1 fruit fly cellular context compared by ENCODE assay signal in the genomic region with DNA sequence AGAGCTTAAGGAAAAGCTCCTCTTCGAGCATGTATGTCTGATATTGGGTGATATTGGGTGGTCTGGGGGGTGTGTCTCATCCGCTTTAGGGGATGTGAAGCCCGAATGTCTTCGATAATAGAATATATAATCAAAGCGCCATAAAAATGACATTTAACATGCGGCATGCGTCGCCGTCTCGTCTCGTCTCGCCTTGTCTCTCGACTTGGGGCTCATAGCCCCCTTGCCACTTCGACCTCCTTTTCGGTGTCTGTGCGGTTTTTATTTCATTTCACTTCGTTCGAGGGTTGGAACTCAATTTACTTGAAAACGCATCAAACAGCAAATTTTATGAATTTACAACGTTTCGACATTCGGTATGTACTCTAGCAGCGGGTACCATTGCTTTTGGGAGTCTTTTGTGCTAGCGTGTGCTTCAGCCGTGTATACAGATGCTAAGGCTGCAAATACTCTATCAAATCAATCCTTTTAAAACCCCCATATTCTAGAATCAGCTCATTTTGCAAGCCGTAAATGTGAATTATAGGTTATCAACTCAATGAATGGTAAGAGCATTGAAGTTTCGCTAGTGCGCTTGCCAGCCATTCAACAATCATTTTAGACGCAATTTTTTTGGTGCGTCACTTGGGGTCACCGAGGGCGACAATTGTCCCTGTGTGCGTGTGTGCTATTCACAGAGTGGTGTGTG.
TF ChIP-seq lines count a peak whose summit lies in the region.

No protein-coding gene starts in this region.

TF ChIP-seq in whole organism, embryonic, 481 proteins besides CTCF, POLR2A, EP300 and RAD21 (continued from another document and continues in another):
- no peak for TF ChIP-seq vfl (GFP tag; optimal IDR thresholded peaks at IDR 0.05; lab: Kevin White, UChicago)
- peak; percentile 65 for TF ChIP-seq grau (tag; optimal IDR thresholded peaks at IDR 0.05; lab: Kevin White, UChicago)
- peak; percentile 19 for TF ChIP-seq CG18599 (GFP tag; optimal IDR thresholded peaks at IDR 0.05; lab: Kevin White, UChicago)
- peak; percentile 8 for TF ChIP-seq shn (GFP tag; optimal IDR thresholded peaks at IDR 0.05; lab: Kevin White, UChicago)
- no peak for TF ChIP-seq CG12236 (GFP tag; optimal IDR thresholded peaks at IDR 0.05; lab: Kevin White, UChicago)
- no peak for TF ChIP-seq fd102C (GFP tag; optimal IDR thresholded peaks at IDR 0.05; lab: Kevin White, UChicago)
- peak; percentile 52 for TF ChIP-seq wor (GFP tag; IDR thresholded peaks at IDR 0.05; lab: Robert Waterston, UW)
- TF ChIP-seq Hand (GFP tag; optimal IDR thresholded peaks at IDR 0.05; lab: Kevin White, UChicago): no peak
- no peak for TF ChIP-seq wek (GFP tag; optimal IDR thresholded peaks at IDR 0.05; lab: Kevin White, UChicago)
- no peak for TF ChIP-seq CG15073 (GFP tag; optimal IDR thresholded peaks at IDR 0.05; lab: Kevin White, UChicago)
- TF ChIP-seq tgo (GFP tag; IDR thresholded peaks at IDR 0.05; lab: Robert Waterston, UW): peak; percentile 69
- no peak for TF ChIP-seq CG5953 (GFP tag; IDR thresholded peaks at IDR 0.05; lab: Robert Waterston, UW)
- TF ChIP-seq CG4328 (GFP tag; optimal IDR thresholded peaks at IDR 0.05; lab: Kevin White, UChicago): no peak
- no peak for TF ChIP-seq Hr39 (optimal IDR thresholded peaks at IDR 0.05; lab: Kevin White, UChicago)
- TF ChIP-seq stc (GFP tag; IDR thresholded peaks at IDR 0.05; lab: Robert Waterston, UW): no peak
- no peak for TF ChIP-seq GATAe (GFP tag; conservative IDR thresholded peaks at IDR 0.05; lab: Robert Waterston, UW)
- TF ChIP-seq CG18476 (GFP tag; optimal IDR thresholded peaks at IDR 0.05; lab: Kevin White, UChicago): peak; percentile 11
- TF ChIP-seq CG17612 (GFP tag; IDR thresholded peaks at IDR 0.05; lab: Robert Waterston, UW): no peak
- TF ChIP-seq Gsc (GFP tag; IDR thresholded peaks at IDR 0.05; lab: Robert Waterston, UW): no peak
- TF ChIP-seq gsb (GFP tag; IDR thresholded peaks at IDR 0.05; lab: Robert Waterston, UW): no peak
- no peak for TF ChIP-seq ara (GFP tag; IDR thresholded peaks at IDR 0.05; lab: Robert Waterston, UW)
- TF ChIP-seq luna (GFP tag; optimal IDR thresholded peaks at IDR 0.05; lab: Kevin White, UChicago): no peak
- TF ChIP-seq Poxn (GFP tag; IDR thresholded peaks at IDR 0.05; lab: Robert Waterston, UW): no peak
- TF ChIP-seq MESR4 (GFP tag; optimal IDR thresholded peaks at IDR 0.05; lab: Kevin White, UChicago): no peak
- peak; percentile 22 for TF ChIP-seq Dip3 (GFP tag; optimal IDR thresholded peaks at IDR 0.05; lab: Kevin White, UChicago)
- no peak for TF ChIP-seq zen2 (GFP tag; IDR thresholded peaks at IDR 0.05; lab: Robert Waterston, UW; ENCODE audit: partially characterized antibody)
- no peak for TF ChIP-seq CG8359 (GFP tag; optimal IDR thresholded peaks at IDR 0.05; lab: Kevin White, UChicago; ENCODE audit: borderline replicate concordance)
- peak; percentile 55 for TF ChIP-seq Hsf (GFP tag; optimal IDR thresholded peaks at IDR 0.05; lab: Kevin White, UChicago)
- peak; percentile 79 for TF ChIP-seq row (GFP tag; IDR thresholded peaks at IDR 0.05; lab: Robert Waterston, UW)
- peak; percentile 72 for TF ChIP-seq sens (GFP tag; lab: Kevin White, UChicago)
- TF ChIP-seq trem (tag; optimal IDR thresholded peaks at IDR 0.05; lab: Kevin White, UChicago): no peak
- no peak for TF ChIP-seq pfk (GFP tag; optimal IDR thresholded peaks at IDR 0.05; lab: Kevin White, UChicago)
- TF ChIP-seq E2f1 (GFP tag; IDR thresholded peaks at IDR 0.05; lab: Robert Waterston, UW): peak; percentile 26; the same call in 1 of the 2 replicates
- no peak for TF ChIP-seq gcm (GFP tag; optimal IDR thresholded peaks at IDR 0.05; lab: Kevin White, UChicago)
- TF ChIP-seq CG11093 (GFP tag; IDR thresholded peaks at IDR 0.05; lab: Robert Waterston, UW): peak; percentile 32; the same call in 1 of the 3 replicates
- TF ChIP-seq Neu2 (GFP tag; optimal IDR thresholded peaks at IDR 0.05; lab: Kevin White, UChicago; ENCODE audit: borderline replicate concordance): no peak
- no peak for TF ChIP-seq gfzf (GFP tag; optimal IDR thresholded peaks at IDR 0.05; lab: Kevin White, UChicago)
- TF ChIP-seq CG10565 (GFP tag; optimal IDR thresholded peaks at IDR 0.05; lab: Kevin White, UChicago): no peak
- no peak for TF ChIP-seq CG7928 (GFP tag; optimal IDR thresholded peaks at IDR 0.05; lab: Kevin White, UChicago)
- TF ChIP-seq CG1792 (GFP tag; optimal IDR thresholded peaks at IDR 0.05; lab: Kevin White, UChicago): peak; percentile 31
- no peak for TF ChIP-seq Chrac-16 (GFP tag; optimal IDR thresholded peaks at IDR 0.05; lab: Kevin White, UChicago)
- TF ChIP-seq ken (GFP tag; IDR thresholded peaks at IDR 0.05; lab: Robert Waterston, UW): peak; percentile 64
- TF ChIP-seq CG14441 (GFP tag; IDR thresholded peaks at IDR 0.05; lab: Robert Waterston, UW): 0 out of 2 replicates have a peak, but pooled peaks have one; percentile 32
- peak; percentile 18 for TF ChIP-seq Bdp1 (GFP tag; optimal IDR thresholded peaks at IDR 0.05; lab: Kevin White, UChicago)
- no peak for TF ChIP-seq kah (GFP tag; optimal IDR thresholded peaks at IDR 0.05; lab: Kevin White, UChicago)
- TF ChIP-seq dysf (GFP tag; IDR thresholded peaks at IDR 0.05; lab: Robert Waterston, UW): peak; percentile 82
- peak; percentile 65 for TF ChIP-seq CG14014 (GFP tag; IDR thresholded peaks at IDR 0.05; lab: Robert Waterston, UW)
- TF ChIP-seq CG4404 (GFP tag; IDR thresholded peaks at IDR 0.05; lab: Robert Waterston, UW): no peak
- peak; percentile 36; the same call in 1 of the 2 replicates for TF ChIP-seq CG32532 (GFP tag; IDR thresholded peaks at IDR 0.05; lab: Robert Waterston, UW)
- TF ChIP-seq psq (GFP tag; optimal IDR thresholded peaks at IDR 0.05; lab: Kevin White, UChicago): no peak
- no peak for TF ChIP-seq bbx (GFP tag; IDR thresholded peaks at IDR 0.05; lab: Robert Waterston, UW; ENCODE audit: partially characterized antibody)
- no peak for TF ChIP-seq Jarid2 (GFP tag; optimal IDR thresholded peaks at IDR 0.05; lab: Kevin White, UChicago)
- no peak for TF ChIP-seq klu (GFP tag; IDR thresholded peaks at IDR 0.05; lab: Robert Waterston, UW)
- no peak for TF ChIP-seq CG6765 (GFP tag; optimal IDR thresholded peaks at IDR 0.05; lab: Kevin White, UChicago)
- no peak for TF ChIP-seq Dll (GFP tag; IDR thresholded peaks at IDR 0.05; lab: Robert Waterston, UW; ENCODE audit: partially characterized antibody)
- TF ChIP-seq seq (GFP tag; IDR thresholded peaks at IDR 0.05; lab: Robert Waterston, UW): no peak
- TF ChIP-seq Scr (GFP tag; IDR thresholded peaks at IDR 0.05; lab: Robert Waterston, UW; ENCODE audit: partially characterized antibody): no peak
- peak; percentile 69 for TF ChIP-seq CG7839 (tag; optimal IDR thresholded peaks at IDR 0.05; lab: Kevin White, UChicago)
- TF ChIP-seq CG9797 (GFP tag; optimal IDR thresholded peaks at IDR 0.05; lab: Kevin White, UChicago): no peak
- 0 out of 3 replicates have a peak, but pooled peaks have one; percentile 44 for TF ChIP-seq CG11560 (tag; IDR thresholded peaks at IDR 0.05; lab: Robert Waterston, UW)
- no peak for TF ChIP-seq CHES-1-like (GFP tag; optimal IDR thresholded peaks at IDR 0.05; lab: Kevin White, UChicago)
- TF ChIP-seq rib (GFP tag; IDR thresholded peaks at IDR 0.05; lab: Robert Waterston, UW): no peak
- TF ChIP-seq phol (tag; optimal IDR thresholded peaks at IDR 0.05; lab: Kevin White, UChicago): peak; percentile 27
- no peak for TF ChIP-seq CG3726 (GFP tag; IDR thresholded peaks at IDR 0.05; lab: Robert Waterston, UW)
- TF ChIP-seq onecut (GFP tag; IDR thresholded peaks at IDR 0.05; lab: Robert Waterston, UW): peak; percentile 48; the same call in 1 of the 2 replicates
- no peak for TF ChIP-seq lov (optimal IDR thresholded peaks at IDR 0.05; lab: Kevin White, UChicago)
- 0 out of 3 replicates have a peak, but pooled peaks have one; percentile 13 for TF ChIP-seq lov (GFP tag; IDR thresholded peaks at IDR 0.05; lab: Robert Waterston, UW)
- no peak for TF ChIP-seq Sry-β (GFP tag; optimal IDR thresholded peaks at IDR 0.05; lab: Kevin White, UChicago)
- peak; percentile 50; the same call in 1 of the 3 replicates for TF ChIP-seq Dbx (GFP tag; IDR thresholded peaks at IDR 0.05; lab: Robert Waterston, UW)
- TF ChIP-seq nau (GFP tag; optimal IDR thresholded peaks at IDR 0.05; lab: Kevin White, UChicago): no peak
- TF ChIP-seq CG1024 (GFP tag; IDR thresholded peaks at IDR 0.05; lab: Robert Waterston, UW): no peak
- TF ChIP-seq CG13287 (GFP tag; IDR thresholded peaks at IDR 0.05; lab: Robert Waterston, UW; ENCODE audit: partially characterized antibody): no peak
- no peak for TF ChIP-seq CG7271 (tag; optimal IDR thresholded peaks at IDR 0.05; lab: Kevin White, UChicago)
- TF ChIP-seq PHDP (tag; optimal IDR thresholded peaks at IDR 0.05; lab: Kevin White, UChicago): peak; percentile 58
- peak; percentile 20 for TF ChIP-seq maf-S (GFP tag; optimal IDR thresholded peaks at IDR 0.05; lab: Kevin White, UChicago)
- TF ChIP-seq Myb (GFP tag; optimal IDR thresholded peaks at IDR 0.05; lab: Kevin White, UChicago): no peak
- TF ChIP-seq CG9876 (GFP tag; optimal IDR thresholded peaks at IDR 0.05; lab: Kevin White, UChicago): no peak
- peak; percentile 70 for TF ChIP-seq Sox102F (GFP tag; optimal IDR thresholded peaks at IDR 0.05; lab: Kevin White, UChicago)
- TF ChIP-seq CG34422 (GFP tag; IDR thresholded peaks at IDR 0.05; lab: Robert Waterston, UW): peak; percentile 24; the same call in 1 of the 3 replicates
- no peak for TF ChIP-seq HLH4C (GFP tag; IDR thresholded peaks at IDR 0.05; lab: Robert Waterston, UW; ENCODE audit: partially characterized antibody)
- no peak for TF ChIP-seq hkb (optimal IDR thresholded peaks at IDR 0.05; lab: Kevin White, UChicago)
- TF ChIP-seq hkb (GFP tag; IDR thresholded peaks at IDR 0.05; lab: Robert Waterston, UW): peak; percentile 85
- TF ChIP-seq CG8281 (tag; optimal IDR thresholded peaks at IDR 0.05; lab: Kevin White, UChicago): no peak
- no peak for TF ChIP-seq CG8290 (GFP tag; optimal IDR thresholded peaks at IDR 0.05; lab: Kevin White, UChicago)
- peak in 1 of 2 experiments; percentile 56 for TF ChIP-seq CG8290 (tag; optimal IDR thresholded peaks at IDR 0.05; lab: Kevin White, UChicago)
- peak; percentile 51 for TF ChIP-seq jing (GFP tag; optimal IDR thresholded peaks at IDR 0.05; lab: Kevin White, UChicago)
- TF ChIP-seq CG12769 (tag; optimal IDR thresholded peaks at IDR 0.05; lab: Kevin White, UChicago): peak; percentile 72
- peak; percentile 18 for TF ChIP-seq zfh2 (GFP tag; optimal IDR thresholded peaks at IDR 0.05; lab: Kevin White, UChicago)
- TF ChIP-seq CG17359 (tag; optimal IDR thresholded peaks at IDR 0.05; lab: Kevin White, UChicago): peak; percentile 33
- no peak; the same call in 1 of the 2 replicates for TF ChIP-seq Awh (GFP tag; IDR thresholded peaks at IDR 0.05; lab: Robert Waterston, UW)
- TF ChIP-seq sug (tag; optimal IDR thresholded peaks at IDR 0.05; lab: Kevin White, UChicago): no peak
- TF ChIP-seq sisA (GFP tag; IDR thresholded peaks at IDR 0.05; lab: Robert Waterston, UW): peak; percentile 74
- TF ChIP-seq CG18764 (GFP tag; optimal IDR thresholded peaks at IDR 0.05; lab: Kevin White, UChicago): no peak
- TF ChIP-seq so (GFP tag; IDR thresholded peaks at IDR 0.05; lab: Robert Waterston, UW): peak; percentile 60; the same call in 1 of the 3 replicates
- peak; percentile 34 for TF ChIP-seq CG10147 (GFP tag; optimal IDR thresholded peaks at IDR 0.05; lab: Kevin White, UChicago)
- no peak for TF ChIP-seq CG5245 (GFP tag; optimal IDR thresholded peaks at IDR 0.05; lab: Kevin White, UChicago)
- no peak for TF ChIP-seq dmrt11E (tag; optimal IDR thresholded peaks at IDR 0.05; lab: Kevin White, UChicago)
- peak; percentile 10 for TF ChIP-seq CG7786 (GFP tag; optimal IDR thresholded peaks at IDR 0.05; lab: Kevin White, UChicago)
- no peak for TF ChIP-seq CG3281 (GFP tag; optimal IDR thresholded peaks at IDR 0.05; lab: Kevin White, UChicago)
- TF ChIP-seq tin (GFP tag; optimal IDR thresholded peaks at IDR 0.05; lab: Kevin White, UChicago): peak; percentile 20
- peak; percentile 77 for TF ChIP-seq gem (tag; optimal IDR thresholded peaks at IDR 0.05; lab: Kevin White, UChicago)
- no peak for TF ChIP-seq kay (GFP tag; optimal IDR thresholded peaks at IDR 0.05; lab: Kevin White, UChicago)
- no peak for TF ChIP-seq knrl (GFP tag; IDR thresholded peaks at IDR 0.05; lab: Robert Waterston, UW; ENCODE audit: partially characterized antibody)
- no peak for TF ChIP-seq fru (optimal IDR thresholded peaks at IDR 0.05; lab: Kevin White, UChicago)
- TF ChIP-seq CG16863 (GFP tag; optimal IDR thresholded peaks at IDR 0.05; lab: Kevin White, UChicago): peak; percentile 34
- TF ChIP-seq Hr78 (GFP tag; optimal IDR thresholded peaks at IDR 0.05; lab: Kevin White, UChicago): no peak
- TF ChIP-seq CG10959 (GFP tag; IDR thresholded peaks at IDR 0.05; lab: Robert Waterston, UW): no peak
- no peak for TF ChIP-seq CG10321 (GFP tag; IDR thresholded peaks at IDR 0.05; lab: Robert Waterston, UW)
- TF ChIP-seq Xbp1 (GFP tag; optimal IDR thresholded peaks at IDR 0.05; lab: Kevin White, UChicago): peak; percentile 69
- TF ChIP-seq CoRest (tag; optimal IDR thresholded peaks at IDR 0.05; lab: Kevin White, UChicago): peak; percentile 71
- TF ChIP-seq gsb-n (tag; optimal IDR thresholded peaks at IDR 0.05; lab: Kevin White, UChicago): peak; percentile 25
- no peak for TF ChIP-seq CkIIα-i1 (GFP tag; IDR thresholded peaks at IDR 0.05; lab: Robert Waterston, UW)
- TF ChIP-seq bsh (GFP tag; optimal IDR thresholded peaks at IDR 0.05; lab: Kevin White, UChicago): peak in 1 of 2 experiments; percentile 64
- TF ChIP-seq Mad (GFP tag; optimal IDR thresholded peaks at IDR 0.05; lab: Kevin White, UChicago): peak; percentile 15
- peak; percentile 53; the same call in 1 of the 2 replicates for TF ChIP-seq Ada2b (GFP tag; IDR thresholded peaks at IDR 0.05; lab: Robert Waterston, UW)
- TF ChIP-seq Hr3 (GFP tag; optimal IDR thresholded peaks at IDR 0.05; lab: Kevin White, UChicago): peak; percentile 38
- no peak for TF ChIP-seq da (GFP tag; optimal IDR thresholded peaks at IDR 0.05; lab: Kevin White, UChicago)
- TF ChIP-seq HLH3B (GFP tag; IDR thresholded peaks at IDR 0.05; lab: Robert Waterston, UW): peak; percentile 78
- peak; percentile 18; the same call in 1 of the 2 replicates for TF ChIP-seq al (GFP tag; IDR thresholded peaks at IDR 0.05; lab: Robert Waterston, UW)
- peak; percentile 29 for TF ChIP-seq pho (GFP tag; optimal IDR thresholded peaks at IDR 0.05; lab: Kevin White, UChicago)
- TF ChIP-seq sim (GFP tag; IDR thresholded peaks at IDR 0.05; lab: Robert Waterston, UW): no peak
- peak; percentile 9 for TF ChIP-seq az2 (GFP tag; optimal IDR thresholded peaks at IDR 0.05; lab: Kevin White, UChicago)
- TF ChIP-seq mam (GFP tag; optimal IDR thresholded peaks at IDR 0.05; lab: Kevin White, UChicago): peak; percentile 51
- TF ChIP-seq ato (GFP tag; IDR thresholded peaks at IDR 0.05; lab: Robert Waterston, UW; ENCODE audit: partially characterized antibody): no peak
